Worm (Caenorhabditis elegans): ENCODE data around the gene ZC190.8.
A peak's percentile ranks its signal among the peaks of the same experiment; 100 is the strongest.

ZC190.8 gene

DNA sequence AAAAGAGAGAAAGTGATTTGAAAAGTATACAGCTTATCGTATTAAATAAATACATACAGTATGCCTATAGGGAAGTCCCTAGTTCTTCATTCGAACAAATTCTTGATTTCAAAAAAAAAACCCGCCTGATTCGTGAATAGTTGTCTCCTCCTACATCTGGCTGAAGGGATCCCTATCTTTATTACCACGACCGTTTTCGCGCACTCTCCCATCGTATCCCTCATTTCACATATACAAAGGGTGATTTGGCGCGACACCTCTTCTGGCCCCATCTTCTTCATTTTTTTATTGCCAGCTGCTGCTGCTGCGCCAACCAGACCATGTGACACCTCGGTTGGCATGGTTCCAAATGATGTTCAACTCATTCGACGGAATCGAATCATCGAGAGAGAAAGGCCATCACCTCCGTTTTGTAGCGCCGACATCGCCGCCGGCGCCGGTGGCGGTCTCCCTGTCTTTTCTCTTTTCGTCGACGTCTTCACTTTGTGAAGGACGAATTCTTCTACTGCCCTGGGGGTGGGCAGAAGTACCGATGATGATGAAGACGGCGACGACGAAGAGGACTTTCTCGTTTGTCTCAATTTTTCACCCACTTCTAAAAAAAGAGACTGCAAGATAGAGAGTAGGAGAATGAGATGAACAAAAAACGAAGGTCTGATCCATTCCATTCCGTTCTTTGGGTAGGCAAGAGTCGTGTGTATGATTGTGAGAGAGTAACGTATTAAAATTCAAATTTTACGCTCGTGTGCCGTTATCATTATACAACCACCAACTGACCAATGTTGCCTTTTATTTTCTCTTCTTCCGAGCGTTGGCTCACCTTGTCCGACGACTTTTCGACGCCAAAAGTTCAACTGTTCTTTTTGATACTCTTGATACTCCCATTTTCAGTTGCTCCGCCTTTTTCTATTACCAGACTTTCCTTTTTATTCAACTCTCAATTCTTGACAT is 25.3 kb downstream of the ZC190.8 start:
- TF ChIP-seq php-3 (GFP tag; IDR thresholded peaks at IDR 0.05) (no peak), hlh-11 (tag; optimal IDR thresholded peaks at IDR 0.05) (peak; percentile 69), mep-1 (tag; optimal IDR thresholded peaks at IDR 0.05) (peak; percentile 53), lsy-2 (tag; optimal IDR thresholded peaks at IDR 0.05) (peak in 1 of 2 experiments; percentile 17), nhr-11 (tag; optimal IDR thresholded peaks at IDR 0.05) (peak; percentile 21), pqm-1 (tag; optimal IDR thresholded peaks at IDR 0.05) (peak; percentile 81), unc-62 (GFP tag; optimal IDR thresholded peaks at IDR 0.05 in 1 of 2) (peak in 1 of 2 experiments; percentile 70), unc-62 (tag; optimal IDR thresholded peaks at IDR 0.05) (no peak), snpc-1.2 (GFP tag; IDR thresholded peaks at IDR 0.05) (no peak), egl-43 (GFP tag; IDR thresholded peaks at IDR 0.05) (no peak), attf-4 (tag; optimal IDR thresholded peaks at IDR 0.05) (no peak), egl-27 (tag; optimal IDR thresholded peaks at IDR 0.05) (no peak), ama-1 (optimal IDR thresholded peaks at IDR 0.05) (no peak), mes-2 (tag; optimal IDR thresholded peaks at IDR 0.05; ENCODE audit: poor library complexity, severe bottlenecking) (no peak), lin-13 (GFP tag; optimal IDR thresholded peaks at IDR 0.05) (no peak), vab-7 (GFP tag; IDR thresholded peaks at IDR 0.05) (no peak), mdt-29 (GFP tag; IDR thresholded peaks at IDR 0.05) (no peak), ztf-11 (tag; optimal IDR thresholded peaks at IDR 0.05) (no peak), ceh-32 (tag; optimal IDR thresholded peaks at IDR 0.05; ENCODE audit: poor library complexity) (no peak), lin-1 (GFP tag; IDR thresholded peaks at IDR 0.05) (no peak), dmd-9 (GFP tag; IDR thresholded peaks at IDR 0.05) (no peak), zip-11 (GFP tag; IDR thresholded peaks at IDR 0.05) (no peak), ctbp-1 (GFP tag; IDR thresholded peaks at IDR 0.05) (no peak), dmd-6 (GFP tag; IDR thresholded peaks at IDR 0.05) (peak; percentile 46), arid-1 (GFP tag; conservative IDR thresholded peaks at IDR 0.05) (no peak), lir-3 (tag; optimal IDR thresholded peaks at IDR 0.05) (no peak), nhr-42 (GFP tag; IDR thresholded peaks at IDR 0.05) (no peak), lin-39 (tag; optimal IDR thresholded peaks at IDR 0.05) (no peak), spr-3 (GFP tag; optimal IDR thresholded peaks at IDR 0.05) (no peak), rbr-2 (tag; optimal IDR thresholded peaks at IDR 0.05) (peak; percentile 24), nhr-48 (tag; optimal IDR thresholded peaks at IDR 0.05) (no peak), mxl-2 (GFP tag; conservative IDR thresholded peaks at IDR 0.05) (no peak), F49E8.2 (tag; optimal IDR thresholded peaks at IDR 0.05; ENCODE audit: borderline replicate concordance) (no peak), saeg-2 (GFP tag; IDR thresholded peaks at IDR 0.05) (0 out of 2 replicates have a peak, but pooled peaks have one; percentile 25), hlh-30 (tag; optimal IDR thresholded peaks at IDR 0.05; ENCODE audit: insufficient read depth) (peak; percentile 49), pha-4 (GFP tag; IDR thresholded peaks at IDR 0.05) (no peak), pha-4 (tag; optimal IDR thresholded peaks at IDR 0.05) (no peak), mdl-1 (tag; optimal IDR thresholded peaks at IDR 0.05) (peak in 1 of 2 experiments; percentile 14), lin-29 (GFP tag; IDR thresholded peaks at IDR 0.05) (no peak), tra-1 (GFP tag; IDR thresholded peaks at IDR 0.05) (peak; percentile 61), zip-2 (tag; optimal IDR thresholded peaks at IDR 0.05) (no peak), unc-130 (GFP tag; optimal IDR thresholded peaks at IDR 0.05) (no peak), madf-9 (GFP tag; conservative IDR thresholded peaks at IDR 0.05) (no peak), zag-1 (tag; optimal IDR thresholded peaks at IDR 0.05) (no peak), nhr-10 (tag; optimal IDR thresholded peaks at IDR 0.05) (no peak), aha-1 (tag) (peak; percentile 51), hmg-1.1 (GFP tag; IDR thresholded peaks at IDR 0.05) (no peak), daf-16 (GFP tag; optimal IDR thresholded peaks at IDR 0.05) (no peak), daf-16 (tag; optimal IDR thresholded peaks at IDR 0.05) (no peak), zfp-3 (GFP tag; conservative IDR thresholded peaks at IDR 0.05) (no peak)
